Fruit fly (Drosophila melanogaster): ENCODE measurements around the gene Cds.

Cds gene

dm6 chr3L:8150284-8150683, 22.7 kb downstream of the Cds start:
- TF ChIP-seq CG6808 (GFP tag; optimal IDR thresholded peaks at IDR 0.05), result no peak
- TF ChIP-seq Blimp-1 (GFP tag; optimal IDR thresholded peaks at IDR 0.05), result peak; percentile 55

DNA sequence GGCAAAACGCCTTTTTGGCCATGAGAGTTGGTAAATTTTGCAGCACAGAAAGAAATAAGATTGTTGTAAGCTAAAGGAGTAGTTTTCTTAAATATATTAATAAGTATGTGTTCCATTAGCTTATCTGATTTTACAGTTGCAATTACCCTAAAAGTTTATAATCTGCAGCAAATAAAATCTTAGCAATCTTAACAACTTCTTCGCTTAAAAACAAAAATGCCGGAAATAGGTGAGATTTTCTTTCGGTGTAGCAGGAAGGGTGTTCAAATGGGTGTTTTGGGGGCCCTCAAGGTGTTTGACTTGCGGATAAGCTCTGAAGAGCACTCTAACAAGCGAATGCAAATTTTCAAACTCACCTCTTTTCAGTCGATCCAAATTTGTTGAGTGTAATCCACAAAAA, 23.2 kb downstream of the Cds start:
- TF ChIP-seq Sox14 (GFP tag; optimal IDR thresholded peaks at IDR 0.05), result no peak
- no peak for TF ChIP-seq Hr38 (GFP tag; optimal IDR thresholded peaks at IDR 0.05)
- TF ChIP-seq CG6163 (GFP tag; IDR thresholded peaks at IDR 0.05), result no peak
- no peak for TF ChIP-seq Ets96B (tag; optimal IDR thresholded peaks at IDR 0.05)
- TF ChIP-seq Hr39 (GFP tag; optimal IDR thresholded peaks at IDR 0.05), result no peak
- no peak for TF ChIP-seq CG10669 (GFP tag; optimal IDR thresholded peaks at IDR 0.05)
- TF ChIP-seq Smox (GFP tag; optimal IDR thresholded peaks at IDR 0.05), result no peak
- TF ChIP-seq CG3919 (GFP tag; optimal IDR thresholded peaks at IDR 0.05), result peak; percentile 23
- no peak for TF ChIP-seq CG34406 (GFP tag; optimal IDR thresholded peaks at IDR 0.05)
- no peak for TF ChIP-seq Sox102F (GFP tag; optimal IDR thresholded peaks at IDR 0.05)
- TF ChIP-seq dac (GFP tag; optimal IDR thresholded peaks at IDR 0.05), result no peak
- TF ChIP-seq Sox15 (GFP tag; optimal IDR thresholded peaks at IDR 0.05), result no peak
- TF ChIP-seq CG11902 (GFP tag; optimal IDR thresholded peaks at IDR 0.05), result no peak
- TF ChIP-seq CG1621 (tag; optimal IDR thresholded peaks at IDR 0.05), result no peak
- no peak for TF ChIP-seq lz (GFP tag; optimal IDR thresholded peaks at IDR 0.05)
- no peak for TF ChIP-seq Eip93F (GFP tag; optimal IDR thresholded peaks at IDR 0.05)
- peak; percentile 10 for TF ChIP-seq CG10631 (GFP tag; optimal IDR thresholded peaks at IDR 0.05)
- no peak for TF ChIP-seq vri (GFP tag; optimal IDR thresholded peaks at IDR 0.05)
- TF ChIP-seq Blimp-1 (GFP tag; optimal IDR thresholded peaks at IDR 0.05), result no peak
- TF ChIP-seq CG31627 (GFP tag; optimal IDR thresholded peaks at IDR 0.05), result no peak
- no peak for TF ChIP-seq fd85E (GFP tag; optimal IDR thresholded peaks at IDR 0.05)
- TF ChIP-seq CG15336 (GFP tag; IDR thresholded peaks at IDR 0.05), result peak; percentile 50
- TF ChIP-seq cyc (GFP tag; optimal IDR thresholded peaks at IDR 0.05), result no peak
- peak; percentile 58 for TF ChIP-seq Hr4 (GFP tag; optimal IDR thresholded peaks at IDR 0.05)
- TF ChIP-seq CG6792 (GFP tag; optimal IDR thresholded peaks at IDR 0.05), result no peak
- TF ChIP-seq Eip78C (GFP tag), result peak; percentile 68
- TF ChIP-seq Met (GFP tag; optimal IDR thresholded peaks at IDR 0.05), result no peak
- TF ChIP-seq svp (GFP tag), result no peak
- no peak for TF ChIP-seq Ets21C (GFP tag; optimal IDR thresholded peaks at IDR 0.05)
- TF ChIP-seq CG32006 (GFP tag; optimal IDR thresholded peaks at IDR 0.05), result peak; percentile 74
- no peak for TF ChIP-seq spab (GFP tag; optimal IDR thresholded peaks at IDR 0.05)
- TF ChIP-seq CG11762 (GFP tag; optimal IDR thresholded peaks at IDR 0.05; ENCODE audit: insufficient read depth), result no peak
- no peak for TF ChIP-seq CG6808 (GFP tag; optimal IDR thresholded peaks at IDR 0.05)
- TF ChIP-seq CG6276 (GFP tag; optimal IDR thresholded peaks at IDR 0.05), result no peak
- no peak for TF ChIP-seq CG3032 (tag; optimal IDR thresholded peaks at IDR 0.05)
- TF ChIP-seq dsx (GFP tag; optimal IDR thresholded peaks at IDR 0.05; ENCODE audit: poor library complexity, severe bottlenecking), result no peak
- no peak for TF ChIP-seq CG16779 (tag; optimal IDR thresholded peaks at IDR 0.05)
- no peak for TF ChIP-seq topi (GFP tag; optimal IDR thresholded peaks at IDR 0.05)
- TF ChIP-seq CG8319 (GFP tag; optimal IDR thresholded peaks at IDR 0.05), result no peak
- TF ChIP-seq fkh (GFP tag; optimal IDR thresholded peaks at IDR 0.05), result no peak
- TF ChIP-seq ss (GFP tag; optimal IDR thresholded peaks at IDR 0.05), result no peak
- TF ChIP-seq eg (GFP tag; IDR thresholded peaks at IDR 0.05), result no peak
- TF ChIP-seq Eip75B (GFP tag; optimal IDR thresholded peaks at IDR 0.05), result no peak
- no peak for TF ChIP-seq CG9139 (GFP tag; optimal IDR thresholded peaks at IDR 0.05)
- TF ChIP-seq Lpt (GFP tag; optimal IDR thresholded peaks at IDR 0.05), result no peak
- peak; percentile 1 for TF ChIP-seq CG4318 (GFP tag; optimal IDR thresholded peaks at IDR 0.05)
- TF ChIP-seq salr (GFP tag; optimal IDR thresholded peaks at IDR 0.05), result no peak
- no peak for TF ChIP-seq CG7368 (GFP tag; optimal IDR thresholded peaks at IDR 0.05)
- TF ChIP-seq OdsH (GFP tag; optimal IDR thresholded peaks at IDR 0.05), result no peak
- TF ChIP-seq CG6854 (GFP tag; optimal IDR thresholded peaks at IDR 0.05), result no peak
- peak; percentile 10 for TF ChIP-seq acj6 (GFP tag; optimal IDR thresholded peaks at IDR 0.05)
